Worm (Caenorhabditis elegans) whole organism, L1 larva: ENCODE data around the gene snb-7.

Source experiments
- C04F5.9 ChIP-seq: sonication (generic microtip); optimal IDR thresholded peaks from 2 replicates; lab custom pipeline; 2016; ENCODE audit warnings: missing genetic modification characterization, missing compliant biosample characterization
- C16A3.4 ChIP-seq: fragments of 150-350 bp; optimal IDR thresholded peaks from 2 replicates; lab custom pipeline; 2014; ENCODE audit warnings: missing biosample characterization, missing genetic modification characterization
- C34B4.2 ChIP-seq: sonication (generic microtip); optimal IDR thresholded peaks from 2 replicates; lab custom pipeline; 2017; ENCODE audit warnings: mild to moderate bottlenecking, missing genetic modification characterization, missing compliant biosample characterization
- Y116A8C.19 ChIP-seq: sonication (generic microtip); optimal IDR thresholded peaks from 2 replicates; lab custom pipeline; 2016; ENCODE audit warnings: missing compliant biosample characterization, missing genetic modification characterization, borderline replicate concordance
- alr-1 ChIP-seq: fragments of 200-800 bp; sonication (Bioruptor generic); optimal IDR thresholded peaks from 2 replicates; lab custom pipeline; 2018; ENCODE audit warnings: borderline replicate concordance, mild to moderate bottlenecking, missing genetic modification characterization, missing compliant biosample characterization
- aly-2 ChIP-seq: fragments of 150-350 bp; optimal IDR thresholded peaks from 2 replicates; lab custom pipeline; 2014; ENCODE audit warnings: missing biosample characterization, missing genetic modification characterization
- blmp-1 ChIP-seq: fragments of 150-350 bp; optimal IDR thresholded peaks from 2 replicates; lab custom pipeline; 2014; ENCODE audit warnings: missing biosample characterization, missing genetic modification characterization
- ceh-63 ChIP-seq: fragments of 200-800 bp; sonication (Bioruptor generic); optimal IDR thresholded peaks from 2 replicates; lab custom pipeline; 2018; ENCODE audit warnings: mild to moderate bottlenecking, missing genetic modification characterization, missing compliant biosample characterization
- ceh-82 ChIP-seq, 3 experiments: fragments of 150-350 bp in 1 of 3; sonication (generic microtip) in 2 of 3; optimal IDR thresholded peaks; 2 replicates each; lab custom pipeline; 2014 to 2017; ENCODE audit warnings: missing biosample characterization in 3 of 3, missing genetic modification characterization in 3 of 3
- ceh-90 ChIP-seq: sonication (generic microtip); optimal IDR thresholded peaks from 2 replicates; lab custom pipeline; 2016; ENCODE audit warnings: missing genetic modification characterization, missing compliant biosample characterization
- ces-1 ChIP-seq: fragments of 150-350 bp; optimal IDR thresholded peaks from 2 replicates; lab custom pipeline; 2014; ENCODE audit warnings: missing biosample characterization, missing genetic modification reagents, missing genetic modification characterization
- dsc-1 ChIP-seq: sonication (generic microtip); optimal IDR thresholded peaks from 2 replicates; lab custom pipeline; 2016; ENCODE audit warnings: mild to moderate bottlenecking, missing genetic modification characterization, missing compliant biosample characterization
- efl-3 ChIP-seq: fragments of 200-800 bp; sonication (Bioruptor generic); optimal IDR thresholded peaks from 2 replicates; lab custom pipeline; 2018; ENCODE audit warnings: mild to moderate bottlenecking, missing genetic modification characterization, missing compliant biosample characterization
- egl-27 ChIP-seq, 2 experiments: fragments of 150-350 bp in 1 of 2; sonication (generic microtip); optimal IDR thresholded peaks; 3 replicates each; lab custom pipeline; 2017 to 2018; ENCODE audit warnings: missing biosample characterization in 2 of 2, missing genetic modification characterization in 2 of 2, missing genetic modification reagents in 2 of 2
- ets-5 ChIP-seq: fragments of 200-800 bp; sonication (Bioruptor generic); IDR thresholded peaks from 2 replicates; pipeline ENCODE4 v1.3.6; 2022; ENCODE audit warnings: missing genetic modification characterization, missing compliant biosample characterization
- hlh-17 ChIP-seq: fragments of 200-800 bp; sonication (Bioruptor generic); optimal IDR thresholded peaks from 2 replicates; lab custom pipeline; 2018; ENCODE audit warnings: missing genetic modification characterization, mild to moderate bottlenecking, missing compliant biosample characterization, moderate library complexity, borderline replicate concordance
- hlh-4 ChIP-seq: sonication (generic microtip); optimal IDR thresholded peaks from 2 replicates; lab custom pipeline; 2016; ENCODE audit warnings: mild to moderate bottlenecking, missing genetic modification characterization, missing compliant biosample characterization
- hpl-2 ChIP-seq: fragments of 150-350 bp; optimal IDR thresholded peaks from 2 replicates; lab custom pipeline; 2014; ENCODE audit warnings: missing biosample characterization, missing genetic modification reagents, missing genetic modification characterization
- irx-1 ChIP-seq: sonication (generic microtip); optimal IDR thresholded peaks from 2 replicates; lab custom pipeline; 2016; ENCODE audit warnings: missing genetic modification characterization, missing compliant biosample characterization
- lin-13 ChIP-seq: fragments of 150-350 bp; optimal IDR thresholded peaks from 2 replicates; lab custom pipeline; 2014; ENCODE audit warnings: missing biosample characterization, missing genetic modification reagents, missing genetic modification characterization
- lin-15B ChIP-seq: fragments of 150-350 bp; sonication (generic microtip); optimal IDR thresholded peaks from 3 replicates; lab custom pipeline; 2014; ENCODE audit warnings: missing biosample characterization, missing genetic modification characterization
- lin-35 ChIP-seq, 2 experiments: fragments of 150-350 bp; optimal IDR thresholded peaks; 2 replicates each; lab custom pipeline; 2014; ENCODE audit warnings: missing biosample characterization in 2 of 2, missing genetic modification characterization in 2 of 2, missing genetic modification reagents in 2 of 2
- lin-39 ChIP-seq: fragments of 150-350 bp; optimal IDR thresholded peaks from 2 replicates; lab custom pipeline; 2014; ENCODE audit warnings: missing biosample characterization, missing genetic modification reagents, missing genetic modification characterization
- mep-1 ChIP-seq: fragments of 150-350 bp; optimal IDR thresholded peaks from 2 replicates; lab custom pipeline; 2014; ENCODE audit warnings: missing biosample characterization, missing genetic modification characterization
- nhr-19 ChIP-seq: fragments of 200-800 bp; sonication (Bioruptor generic); conservative IDR thresholded peaks from 2 replicates; pipeline ENCODE4 v1.3.6; 2022; ENCODE audit warnings: missing genetic modification characterization, missing compliant biosample characterization
- nhr-20 ChIP-seq: sonication (generic microtip); optimal IDR thresholded peaks from 2 replicates; lab custom pipeline; 2016; ENCODE audit warnings: mild to moderate bottlenecking, missing genetic modification characterization, missing compliant biosample characterization
- nhr-47 ChIP-seq: sonication (generic microtip); optimal IDR thresholded peaks from 2 replicates; lab custom pipeline; 2016; ENCODE audit warnings: mild to moderate bottlenecking, missing genetic modification characterization, moderate library complexity, missing compliant biosample characterization
- nhr-71 ChIP-seq: sonication (generic microtip); optimal IDR thresholded peaks from 2 replicates; lab custom pipeline; 2016; ENCODE audit warnings: mild to moderate bottlenecking, missing genetic modification characterization, moderate library complexity, missing compliant biosample characterization
- nhr-76 ChIP-seq: sonication (generic microtip); optimal IDR thresholded peaks from 2 replicates; lab custom pipeline; 2017; ENCODE audit warnings: missing biosample characterization, missing genetic modification characterization
- pax-3 ChIP-seq: fragments of 200-800 bp; sonication (Bioruptor generic); optimal IDR thresholded peaks from 2 replicates; lab custom pipeline; 2018; ENCODE audit warnings: mild to moderate bottlenecking, missing genetic modification characterization, moderate library complexity, missing compliant biosample characterization
- pqm-1 ChIP-seq: sonication (generic microtip); optimal IDR thresholded peaks from 3 replicates; lab custom pipeline; 2017; ENCODE audit warnings: missing biosample characterization, missing genetic modification characterization
- rnt-1 ChIP-seq: sonication (generic microtip); optimal IDR thresholded peaks from 2 replicates; lab custom pipeline; 2016; ENCODE audit warnings: mild to moderate bottlenecking, missing genetic modification characterization, moderate library complexity, missing compliant biosample characterization
- sox-4 ChIP-seq: sonication (generic microtip); optimal IDR thresholded peaks from 2 replicates; lab custom pipeline; 2016; ENCODE audit warnings: missing genetic modification characterization, missing compliant biosample characterization
- sptf-1 ChIP-seq: fragments of 150-350 bp; optimal IDR thresholded peaks from 2 replicates; lab custom pipeline; 2014; ENCODE audit warnings: missing biosample characterization, missing genetic modification characterization
- swsn-7 ChIP-seq: sonication (generic microtip); optimal IDR thresholded peaks from 2 replicates; lab custom pipeline; 2016; ENCODE audit warnings: missing genetic modification characterization, missing compliant biosample characterization
- tlp-1 ChIP-seq: fragments of 150-350 bp; optimal IDR thresholded peaks from 2 replicates; lab custom pipeline; 2014; ENCODE audit warnings: missing biosample characterization, missing genetic modification characterization
- unc-130 ChIP-seq: fragments of 150-350 bp; optimal IDR thresholded peaks from 2 replicates; lab custom pipeline; 2017; ENCODE audit warnings: missing biosample characterization, missing genetic modification characterization, inconsistent platforms
- unc-62 ChIP-seq: fragments of 150-350 bp; optimal IDR thresholded peaks from 2 replicates; lab custom pipeline; 2014; ENCODE audit warnings: missing biosample characterization, missing genetic modification reagents, missing genetic modification characterization
- unc-86 ChIP-seq: sonication (generic microtip); optimal IDR thresholded peaks from 2 replicates; lab custom pipeline; 2016; ENCODE audit warnings: missing genetic modification characterization, missing compliant biosample characterization
- unc-98 ChIP-seq: fragments of 200-800 bp; sonication (Bioruptor generic); IDR thresholded peaks from 2 replicates; pipeline ENCODE4 v1.3.6; 2022; ENCODE audit warnings: missing genetic modification characterization, missing compliant biosample characterization
- ztf-11 ChIP-seq, 2 experiments: sonication (generic microtip); optimal IDR thresholded peaks; 2 replicates each; lab custom pipeline; 2016 to 2017; ENCODE audit warnings: missing genetic modification characterization in 2 of 2, missing biosample characterization in 1 of 2, missing compliant biosample characterization in 1 of 2

snb-7 gene

ce11 chrIV:12605401-12605800 is 44.7 kb downstream of the snb-7 start, which contains the start of gene Y55D9A.2 (continued):
- TF ChIP-seq ceh-63 (no peak), ceh-90 (peak; percentile 2), lin-35 (GFP tag; optimal IDR thresholded peaks at IDR 0.05; lab: Kevin White, UChicago) (peak; percentile 37 to 47), egl-27 (tag; optimal IDR thresholded peaks at IDR 0.05; lab: Kevin White, UChicago) (no peak), ceh-82 (tag; optimal IDR thresholded peaks at IDR 0.05; lab: Kevin White, UChicago) (peak in 1 of 3 experiments; percentile 23), ztf-11 (tag; optimal IDR thresholded peaks at IDR 0.05; lab: Kevin White, UChicago) (peak in 1 of 2 experiments; percentile 12), sox-4 (no peak), unc-62 (GFP tag; lab: Kevin White, UChicago) (no peak), ces-1 (GFP tag; lab: Kevin White, UChicago) (no peak), tlp-1 (tag; lab: Kevin White, UChicago) (no peak), nhr-76 (no peak), hpl-2 (GFP tag; lab: Kevin White, UChicago) (no peak), nhr-71 (tag; lab: Kevin White, UChicago) (peak; percentile 62), irx-1 (no peak), sptf-1 (tag; lab: Kevin White, UChicago) (no peak), C34B4.2 (tag; lab: Kevin White, UChicago) (no peak), efl-3 (GFP tag; lab: Kevin White, UChicago) (no peak), hlh-4 (no peak), hlh-17 (GFP tag; lab: Kevin White, UChicago) (no peak), Y116A8C.19 (tag; lab: Kevin White, UChicago) (no peak), ets-5 (no peak), unc-98 (GFP tag; lab: Robert Waterston, UW) (no peak), rnt-1 (no peak), mep-1 (tag; lab: Kevin White, UChicago) (peak; percentile 71), C16A3.4 (tag; lab: Kevin White, UChicago) (no peak), blmp-1 (tag; lab: Kevin White, UChicago) (no peak), alr-1 (tag; lab: Kevin White, UChicago) (no peak), C04F5.9 (tag; lab: Kevin White, UChicago) (no peak), swsn-7 (tag; lab: Kevin White, UChicago) (peak; percentile 34), nhr-19 (no peak; the same call in 1 of the 2 replicates), lin-13 (GFP tag; lab: Kevin White, UChicago) (no peak), unc-86 (tag; lab: Kevin White, UChicago) (no peak), unc-130 (tag; lab: Kevin White, UChicago) (no peak), dsc-1 (tag; lab: Kevin White, UChicago) (no peak), pax-3 (tag; lab: Kevin White, UChicago) (no peak), aly-2 (tag; lab: Kevin White, UChicago) (peak; percentile 75), lin-15B (tag; lab: Kevin White, UChicago) (peak; percentile 55), pqm-1 (tag; lab: Kevin White, UChicago) (no peak), nhr-20 (peak; percentile 17), lin-39 (tag; lab: Kevin White, UChicago) (no peak), nhr-47 (tag; lab: Kevin White, UChicago) (no peak)
